Worm (Caenorhabditis elegans) whole organism, L4 larva: ENCODE data around the gene dig-1.
A peak's percentile ranks its signal among the peaks of the same experiment; 100 is the strongest.

Source experiments
- F10B5.3 ChIP-seq: sonication (generic microtip); optimal IDR thresholded peaks from 2 replicates; lab custom pipeline; 2016; ENCODE audit warnings: mild to moderate bottlenecking, missing genetic modification characterization, missing compliant biosample characterization
- F26F4.8 ChIP-seq: fragments of 200-800 bp; sonication (Bioruptor generic); conservative IDR thresholded peaks from 2 replicates; pipeline ENCODE4 v1.3.6; 2022; ENCODE audit warnings: missing genetic modification characterization, missing compliant biosample characterization
- T26A8.4 ChIP-seq: fragments of 200-800 bp; sonication (Bioruptor generic); IDR thresholded peaks from 2 replicates; pipeline ENCODE4 v1.3.6; 2022; ENCODE audit warnings: missing genetic modification characterization, missing compliant biosample characterization
- ZK337.2 ChIP-seq: fragments of 200-800 bp; sonication (Bioruptor generic); IDR thresholded peaks from 2 replicates; pipeline ENCODE4 v1.3.6; 2022; ENCODE audit warnings: missing genetic modification reagents, missing genetic modification characterization, missing compliant biosample characterization
- aha-1 ChIP-seq: fragments of 150-350 bp; peaks from one replicate; lab custom pipeline; 2014; ENCODE audit warnings: missing biosample characterization, missing genetic modification characterization
- arid-1 ChIP-seq: fragments of 200-800 bp; sonication (Bioruptor generic); conservative IDR thresholded peaks from 2 replicates; pipeline ENCODE4 v1.3.6; 2022; ENCODE audit warnings: missing genetic modification reagents, missing genetic modification characterization, missing compliant biosample characterization
- ceh-32 ChIP-seq: sonication (generic microtip); optimal IDR thresholded peaks from 2 replicates; lab custom pipeline; 2016; ENCODE audit warnings: mild to moderate bottlenecking, missing genetic modification characterization, missing compliant biosample characterization; ENCODE audit not compliant: poor library complexity
- ceh-44 ChIP-seq: fragments of 200-800 bp; sonication (Bioruptor generic); IDR thresholded peaks from 2 replicates; pipeline ENCODE4 v1.3.6; 2022; ENCODE audit warnings: missing genetic modification reagents, missing genetic modification characterization, missing compliant biosample characterization
- ceh-62 ChIP-seq: sonication (generic microtip); optimal IDR thresholded peaks from 2 replicates; lab custom pipeline; 2017; ENCODE audit warnings: missing biosample characterization, missing genetic modification characterization
- ceh-82 ChIP-seq: sonication (generic microtip); optimal IDR thresholded peaks from 2 replicates; lab custom pipeline; 2017; ENCODE audit warnings: missing biosample characterization, missing genetic modification characterization
- cey-2 ChIP-seq: sonication (generic microtip); optimal IDR thresholded peaks from 3 replicates; lab custom pipeline; 2017; ENCODE audit warnings: missing genetic modification characterization, mild to moderate bottlenecking, missing compliant biosample characterization, antibody characterized with exemption, borderline replicate concordance; ENCODE audit not compliant: insufficient read depth
- daf-16 ChIP-seq, 3 experiments: sonication (generic microtip); optimal IDR thresholded peaks; 2 replicates each; lab custom pipeline; 2016 to 2017; ENCODE audit warnings: missing genetic modification characterization in 3 of 3, missing genetic modification reagents in 3 of 3, mild to moderate bottlenecking in 2 of 3, missing compliant biosample characterization in 2 of 3, missing biosample characterization in 1 of 3, moderate library complexity in 1 of 3
- daf-19 ChIP-seq: fragments of 200-800 bp; sonication (Bioruptor generic); conservative IDR thresholded peaks from 2 replicates; pipeline ENCODE4 v1.3.6; 2022; ENCODE audit warnings: missing genetic modification characterization, missing compliant biosample characterization
- dmd-6 ChIP-seq: fragments of 200-800 bp; sonication (Bioruptor generic); IDR thresholded peaks from 2 replicates; pipeline ENCODE4 v1.3.6; 2022; ENCODE audit warnings: missing genetic modification reagents, missing genetic modification characterization, missing compliant biosample characterization
- dve-1 ChIP-seq: sonication (generic microtip); optimal IDR thresholded peaks from 2 replicates; lab custom pipeline; 2017; ENCODE audit warnings: antibody characterized with exemption, mild to moderate bottlenecking, missing genetic modification characterization, missing compliant biosample characterization; ENCODE audit not compliant: insufficient read depth
- egl-27 ChIP-seq: sonication (generic microtip); optimal IDR thresholded peaks from 3 replicates; lab custom pipeline; 2017; ENCODE audit warnings: missing biosample characterization, missing genetic modification reagents, missing genetic modification characterization
- egl-43 ChIP-seq: fragments of 200-800 bp; sonication (Bioruptor generic); IDR thresholded peaks from 2 replicates; pipeline ENCODE4 v1.3.6; 2022; ENCODE audit warnings: missing genetic modification reagents, missing genetic modification characterization, missing compliant biosample characterization
- fkh-10 ChIP-seq: fragments of 150-350 bp; optimal IDR thresholded peaks from 2 replicates; lab custom pipeline; 2014; ENCODE audit warnings: missing biosample characterization, missing genetic modification reagents, missing genetic modification characterization
- fos-1 ChIP-seq: fragments of 150-350 bp; optimal IDR thresholded peaks from 2 replicates; lab custom pipeline; 2014; ENCODE audit warnings: missing biosample characterization, missing genetic modification characterization
- hif-1 ChIP-seq, 2 experiments: sonication (generic microtip); optimal IDR thresholded peaks; 2 replicates each; lab custom pipeline; 2016 to 2017; ENCODE audit warnings: missing compliant biosample characterization in 2 of 2, missing genetic modification characterization in 2 of 2, missing genetic modification reagents in 2 of 2, missing genotype in 2 of 2, mild to moderate bottlenecking in 1 of 2
- hlh-11 ChIP-seq: fragments of 200-800 bp; sonication (Bioruptor generic); optimal IDR thresholded peaks from 2 replicates; lab custom pipeline; 2018; ENCODE audit warnings: mild to moderate bottlenecking, missing genetic modification characterization, missing compliant biosample characterization
- hlh-30 ChIP-seq: sonication (generic microtip); optimal IDR thresholded peaks from 2 replicates; lab custom pipeline; 2017; ENCODE audit warnings: antibody characterized with exemption, mild to moderate bottlenecking, missing genetic modification characterization, missing compliant biosample characterization; ENCODE audit not compliant: insufficient read depth
- hmg-1.1 ChIP-seq: fragments of 200-800 bp; sonication (Bioruptor generic); IDR thresholded peaks from 2 replicates; pipeline ENCODE4 v1.3.6; 2022; ENCODE audit warnings: missing genetic modification reagents, missing genetic modification characterization, missing compliant biosample characterization
- lin-13 ChIP-seq: fragments of 150-350 bp; optimal IDR thresholded peaks from 2 replicates; lab custom pipeline; 2014; ENCODE audit warnings: missing biosample characterization, missing genetic modification reagents, missing genetic modification characterization
- lin-15B ChIP-seq: fragments of 150-350 bp; sonication (generic microtip); optimal IDR thresholded peaks from 3 replicates; lab custom pipeline; 2014; ENCODE audit warnings: missing biosample characterization, missing genetic modification characterization
- lin-29 ChIP-seq: fragments of 200-800 bp; sonication (Bioruptor generic); IDR thresholded peaks from 2 replicates; pipeline ENCODE4 v1.3.6; 2022; ENCODE audit warnings: missing genetic modification reagents, missing genetic modification characterization, missing compliant biosample characterization
- lir-3 ChIP-seq: sonication (generic microtip); optimal IDR thresholded peaks from 2 replicates; lab custom pipeline; 2016; ENCODE audit warnings: mild to moderate bottlenecking, missing genetic modification characterization, missing compliant biosample characterization
- mxl-3 ChIP-seq: fragments of 200-800 bp; sonication (Bioruptor generic); optimal IDR thresholded peaks from 2 replicates; lab custom pipeline; 2018; ENCODE audit warnings: mild to moderate bottlenecking, missing genetic modification characterization, missing compliant biosample characterization
- nhr-10 ChIP-seq: fragments of 150-350 bp; optimal IDR thresholded peaks from 2 replicates; lab custom pipeline; 2014; ENCODE audit warnings: missing biosample characterization, missing genetic modification characterization
- nhr-102 ChIP-seq: sonication (generic microtip); optimal IDR thresholded peaks from 2 replicates; lab custom pipeline; 2016; ENCODE audit warnings: mild to moderate bottlenecking, missing genetic modification characterization, moderate library complexity, missing compliant biosample characterization
- nhr-111 ChIP-seq: fragments of 200-800 bp; sonication (Bioruptor generic); optimal IDR thresholded peaks from 2 replicates; lab custom pipeline; 2018; ENCODE audit warnings: mild to moderate bottlenecking, missing genetic modification characterization, missing compliant biosample characterization
- nhr-28 ChIP-seq: fragments of 150-350 bp; optimal IDR thresholded peaks from 2 replicates; lab custom pipeline; 2014; ENCODE audit warnings: missing biosample characterization, missing genetic modification characterization
- nhr-41 ChIP-seq: fragments of 200-800 bp; sonication (Bioruptor generic); IDR thresholded peaks from 2 replicates; pipeline ENCODE4 v1.3.6; 2022; ENCODE audit warnings: missing genetic modification reagents, missing genetic modification characterization, missing compliant biosample characterization
- nhr-77 ChIP-seq: fragments of 150-350 bp; optimal IDR thresholded peaks from 2 replicates; lab custom pipeline; 2014; ENCODE audit warnings: missing biosample characterization, missing genetic modification characterization
- pha-4 ChIP-seq, 2 experiments: fragments of 150-350 bp in 1 of 2; fragments of 200-800 bp in 1 of 2; sonication (Bioruptor generic) in 1 of 2; IDR thresholded peaks in 1 of 2; optimal IDR thresholded peaks in 1 of 2; 2 replicates each; pipeline versions ENCODE4 v1.3.6 to Lab custom; 2014 to 2022; ENCODE audit warnings: missing genetic modification characterization in 2 of 2, missing genetic modification reagents in 2 of 2, missing biosample characterization in 1 of 2, missing compliant biosample characterization in 1 of 2
- php-3 ChIP-seq: fragments of 200-800 bp; sonication (Bioruptor generic); IDR thresholded peaks from 2 replicates; pipeline ENCODE4 v1.3.6; 2022; ENCODE audit warnings: missing genetic modification reagents, missing genetic modification characterization, missing compliant biosample characterization
- rbr-2 ChIP-seq: sonication (generic microtip); optimal IDR thresholded peaks from 2 replicates; lab custom pipeline; 2016; ENCODE audit warnings: missing genotype, missing genetic modification characterization, missing compliant biosample characterization
- saeg-2 ChIP-seq: fragments of 200-800 bp; sonication (Bioruptor generic); IDR thresholded peaks from 2 replicates; pipeline ENCODE4 v1.3.6; 2022; ENCODE audit warnings: missing genetic modification reagents, missing genetic modification characterization, missing compliant biosample characterization
- sdz-12 ChIP-seq: fragments of 200-800 bp; sonication (Bioruptor generic); optimal IDR thresholded peaks from 2 replicates; lab custom pipeline; 2018; ENCODE audit warnings: mild to moderate bottlenecking, missing genetic modification characterization, missing compliant biosample characterization
- spr-1 ChIP-seq: sonication (generic microtip); optimal IDR thresholded peaks from 2 replicates; lab custom pipeline; 2016; ENCODE audit warnings: mild to moderate bottlenecking, missing genetic modification characterization, missing compliant biosample characterization
- spr-3 ChIP-seq: fragments of 200-800 bp; sonication (Bioruptor generic); optimal IDR thresholded peaks from 2 replicates; lab custom pipeline; 2018; ENCODE audit warnings: mild to moderate bottlenecking, missing genetic modification characterization, missing compliant biosample characterization
- unc-62 ChIP-seq, 3 experiments: fragments of 150-350 bp in 1 of 3; sonication (generic microtip); optimal IDR thresholded peaks in 2 of 3; peaks in 1 of 3; 1 replicate in 1 of 3; 2 replicates in 2 of 3; lab custom pipeline; 2014 to 2017; ENCODE audit warnings: missing biosample characterization in 3 of 3, missing genetic modification characterization in 3 of 3, missing genetic modification reagents in 3 of 3, missing genotype in 1 of 3
- vab-7 ChIP-seq: fragments of 200-800 bp; sonication (Bioruptor generic); IDR thresholded peaks from 2 replicates; pipeline ENCODE4 v1.3.6; 2022; ENCODE audit warnings: missing genetic modification reagents, missing genetic modification characterization, missing compliant biosample characterization
- zip-2 ChIP-seq: fragments of 150-350 bp; optimal IDR thresholded peaks from 2 replicates; lab custom pipeline; 2014; ENCODE audit warnings: missing biosample characterization, missing genetic modification characterization

The dig-1 gene

ce11 chrIII:6805397-6805796 is 59.3 kb downstream of the dig-1 start (continued):
- TF ChIP-seq ZK337.2 (no peak), dmd-6 (peak; percentile 55), nhr-10 (tag; lab: Kevin White, UChicago) (no peak), arid-1 (GFP tag; lab: Robert Waterston, UW) (peak; percentile 77), nhr-77 (tag; lab: Kevin White, UChicago) (no peak)

ce11 chrIII:6816930-6817329 is 70.8 kb downstream of the dig-1 start, which contains the start of gene F28F5.4:
Gene F28F5.4 (minus strand): TSS chrIII:6817033.
- TF ChIP-seq hmg-1.1 (no peak), php-3 (GFP tag; lab: Robert Waterston, UW) (0 out of 2 replicates have a peak, but pooled peaks have one; percentile 27), daf-19 (GFP tag; lab: Robert Waterston, UW) (0 out of 2 replicates have a peak, but pooled peaks have one; percentile 10), lin-29 (GFP tag; lab: Robert Waterston, UW) (no peak), egl-43 (GFP tag; lab: Robert Waterston, UW) (0 out of 2 replicates have a peak, but pooled peaks have one; percentile 27), nhr-41 (no peak), aha-1 (tag; lab: Kevin White, UChicago) (peak; percentile 87), daf-16 (GFP tag; optimal IDR thresholded peaks at IDR 0.05; lab: Kevin White, UChicago) (no peak), daf-16 (tag; optimal IDR thresholded peaks at IDR 0.05; lab: Kevin White, UChicago) (peak; percentile 44), nhr-102 (tag; lab: Kevin White, UChicago) (peak; percentile 21), fkh-10 (GFP tag; lab: Kevin White, UChicago) (no peak), cey-2 (tag; lab: Kevin White, UChicago) (no peak), hlh-30 (tag; lab: Kevin White, UChicago) (peak; percentile 53)

- TF ChIP-seq fos-1 (tag; lab: Kevin White, UChicago) (no peak), lin-15B (no peak), spr-1 (no peak), ceh-62 (no peak), fkh-10 (GFP tag; lab: Kevin White, UChicago) (no peak), hif-1 (tag; optimal IDR thresholded peaks at IDR 0.05; lab: Kevin White, UChicago) (no peak), vab-7 (GFP tag; lab: Robert Waterston, UW) (no peak), hlh-11 (tag; lab: Kevin White, UChicago) (peak; percentile 60), pha-4 (GFP tag; IDR thresholded peaks at IDR 0.05; lab: Robert Waterston, UW) (no peak), pha-4 (tag; optimal IDR thresholded peaks at IDR 0.05; lab: Kevin White, UChicago) (no peak), ceh-32 (tag; lab: Kevin White, UChicago) (no peak), daf-19 (GFP tag; lab: Robert Waterston, UW) (no peak), egl-27 (tag; lab: Kevin White, UChicago) (no peak), lir-3 (tag; lab: Kevin White, UChicago) (no peak), nhr-111 (GFP tag; lab: Kevin White, UChicago) (no peak), dmd-6 (peak; percentile 21; the same call in 1 of the 2 replicates), rbr-2 (tag; lab: Kevin White, UChicago) (no peak), unc-62 (GFP tag; optimal IDR thresholded peaks at IDR 0.05 in 1 of 2; lab: Kevin White, UChicago) (peak in 1 of 2 experiments; percentile 23), unc-62 (tag; optimal IDR thresholded peaks at IDR 0.05; lab: Kevin White, UChicago) (no peak), mxl-3 (GFP tag; lab: Kevin White, UChicago) (no peak), nhr-28 (tag; lab: Kevin White, UChicago) (peak; percentile 7), F26F4.8 (GFP tag; lab: Robert Waterston, UW) (no peak), ceh-82 (no peak), zip-2 (tag; lab: Kevin White, UChicago) (no peak), daf-16 (GFP tag; optimal IDR thresholded peaks at IDR 0.05; lab: Kevin White, UChicago) (no peak), daf-16 (tag; optimal IDR thresholded peaks at IDR 0.05; lab: Kevin White, UChicago) (peak; percentile 76), F10B5.3 (tag; lab: Kevin White, UChicago) (no peak), ceh-44 (GFP tag; lab: Robert Waterston, UW) (no peak), T26A8.4 (GFP tag; lab: Robert Waterston, UW) (no peak), saeg-2 (GFP tag; lab: Robert Waterston, UW) (no peak), lin-13 (GFP tag; lab: Kevin White, UChicago) (no peak), ZK337.2 (no peak), spr-3 (no peak), sdz-12 (GFP tag; lab: Kevin White, UChicago) (no peak), nhr-10 (tag; lab: Kevin White, UChicago) (no peak), dve-1 (no peak)
Measured at ce11 chrIII:6818037-6818436, 71.9 kb downstream of the dig-1 start.
